Worm (Caenorhabditis elegans): ENCODE measurements around the gene F07C6.2.
A peak's percentile ranks its signal among the peaks of the same experiment; 100 is the strongest.

F07C6.2 gene

DNA sequence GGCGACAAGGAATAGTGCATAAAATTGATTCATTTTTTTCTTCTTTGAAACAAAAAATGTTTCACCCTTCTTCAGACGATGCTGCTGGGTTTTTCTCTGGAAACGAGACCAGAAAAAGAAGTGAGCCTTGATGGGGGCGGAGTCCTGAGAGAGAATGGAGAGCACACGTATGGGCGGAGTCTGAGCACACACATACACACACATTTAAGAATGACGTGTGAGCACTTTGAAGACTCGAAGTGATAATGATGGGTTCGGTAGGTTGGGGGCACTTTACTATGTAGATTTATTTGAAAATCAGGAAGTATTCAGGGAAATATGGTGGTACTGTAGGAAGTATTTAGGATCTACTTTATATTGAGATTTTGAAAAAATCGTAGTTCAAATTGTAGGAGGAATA lies 33.5 kb upstream of the F07C6.2 start, which contains the start of gene flp-9:
flp-9 (minus strand) TSS at position 101 of the 400 bp plus-strand sequence.
- no peak for TF ChIP-seq B0019.2 (GFP tag; conservative IDR thresholded peaks at IDR 0.05)
- TF ChIP-seq chd-7 (tag; optimal IDR thresholded peaks at IDR 0.05) = no peak
- TF ChIP-seq egl-44 (GFP tag; IDR thresholded peaks at IDR 0.05) = no peak
- TF ChIP-seq hlh-12 (tag; optimal IDR thresholded peaks at IDR 0.05) = no peak
- TF ChIP-seq ccch-3 (GFP tag; optimal IDR thresholded peaks at IDR 0.05) = no peak
- no peak for TF ChIP-seq Y53G8AR.9 (GFP tag; conservative IDR thresholded peaks at IDR 0.05)
- no peak for TF ChIP-seq nhr-179 (tag; optimal IDR thresholded peaks at IDR 0.05)
- no peak for TF ChIP-seq Y67H2A.10 (GFP tag; conservative IDR thresholded peaks at IDR 0.05)
- TF ChIP-seq F57A8.1 (GFP tag; optimal IDR thresholded peaks at IDR 0.05) = no peak

DNA sequence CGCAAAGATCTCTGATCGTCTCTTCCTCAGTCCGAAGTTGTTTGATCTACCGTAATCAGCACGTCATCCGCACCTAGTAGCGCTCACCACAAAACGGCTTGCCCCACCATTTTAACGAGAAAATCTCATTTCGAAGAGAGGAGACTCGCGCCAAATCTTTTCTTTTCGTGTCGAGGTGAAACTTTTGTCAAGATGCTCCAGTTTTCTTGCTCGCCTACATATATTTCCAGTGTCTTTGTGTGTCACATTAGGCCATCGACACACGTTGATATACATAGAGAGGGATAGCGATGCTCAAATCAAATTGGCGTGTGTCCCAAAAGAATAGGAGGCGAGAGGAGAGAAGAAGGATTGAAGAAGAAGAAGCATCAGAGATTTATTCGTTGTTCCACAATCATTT lies 28.2 kb upstream of the F07C6.2 start:
- TF ChIP-seq hlh-12 (tag; optimal IDR thresholded peaks at IDR 0.05) (no peak), ztf-6 (GFP tag; IDR thresholded peaks at IDR 0.05) (no peak), madf-6 (GFP tag; IDR thresholded peaks at IDR 0.05) (no peak), nhr-120 (GFP tag; IDR thresholded peaks at IDR 0.05) (no peak), D2030.7 (GFP tag; IDR thresholded peaks at IDR 0.05) (no peak), K12H6.12 (tag; optimal IDR thresholded peaks at IDR 0.05) (no peak), ztf-3 (GFP tag; optimal IDR thresholded peaks at IDR 0.05) (no peak), ztf-25 (GFP tag; IDR thresholded peaks at IDR 0.05) (no peak), zim-3 (tag; optimal IDR thresholded peaks at IDR 0.05) (no peak), snpc-3.4 (tag; optimal IDR thresholded peaks at IDR 0.05) (no peak), Y53F4B.3 (GFP tag; IDR thresholded peaks at IDR 0.05) (no peak)

DNA sequence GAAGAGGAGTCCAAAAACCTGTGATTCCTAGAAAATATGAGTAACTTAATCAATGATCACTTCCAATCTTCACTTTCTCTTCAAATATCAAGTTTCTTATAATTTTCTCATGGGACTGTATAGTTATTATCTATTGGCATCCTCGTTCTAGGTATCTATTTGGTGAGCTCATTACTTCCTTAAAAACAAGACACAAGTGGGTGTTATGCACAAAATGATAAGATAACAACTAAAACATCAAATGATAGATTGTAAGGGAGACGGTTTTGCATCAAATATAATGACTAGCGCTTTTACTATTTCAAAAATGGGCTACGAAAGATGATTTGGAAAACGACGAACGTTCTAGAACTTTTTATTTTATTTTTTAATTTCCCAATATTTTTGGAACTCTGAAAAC lies 25.9 kb upstream of the F07C6.2 start, which contains the start of gene ZK897.10:
ZK897.10 (plus strand) TSS at position 285 of the 400 bp plus-strand sequence.
- TF ChIP-seq ztf-3 (GFP tag; optimal IDR thresholded peaks at IDR 0.05) (no peak), dox-1 (GFP tag; IDR thresholded peaks at IDR 0.05) (no peak), ztf-25 (GFP tag; IDR thresholded peaks at IDR 0.05) (no peak), mcd-1 (GFP tag; IDR thresholded peaks at IDR 0.05) (no peak), ceh-27 (GFP tag; optimal IDR thresholded peaks at IDR 0.05) (no peak), C06A6.2 (GFP tag; conservative IDR thresholded peaks at IDR 0.05) (no peak), lin-40 (tag; optimal IDR thresholded peaks at IDR 0.05) (no peak), nhr-179 (tag; optimal IDR thresholded peaks at IDR 0.05) (no peak), repo-1 (tag; optimal IDR thresholded peaks at IDR 0.05) (no peak), die-1 (tag; optimal IDR thresholded peaks at IDR 0.05) (no peak)

DNA sequence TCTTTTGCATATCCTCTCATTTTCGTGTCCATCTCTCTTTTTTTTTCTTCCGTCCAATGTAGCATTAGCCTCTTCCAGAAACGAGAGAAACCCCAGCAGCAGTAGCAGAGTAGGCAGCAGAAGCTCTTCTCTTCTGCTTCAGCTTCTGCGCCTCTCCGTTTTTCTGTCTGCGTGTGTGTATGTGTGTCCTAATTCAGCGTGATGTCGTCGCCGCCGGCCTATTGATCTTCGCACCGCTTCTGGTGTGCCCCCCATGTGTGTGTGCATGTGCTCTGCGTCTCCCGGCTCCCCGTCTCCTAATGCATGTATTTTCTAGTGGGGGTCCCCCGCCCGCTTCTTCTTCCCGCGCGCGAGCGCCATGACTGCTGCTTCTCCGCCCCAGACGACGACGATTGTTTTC lies 19.6 kb upstream of the F07C6.2 start:
- no peak for TF ChIP-seq D2030.7 (GFP tag; IDR thresholded peaks at IDR 0.05)
- no peak for TF ChIP-seq F57A8.1 (GFP tag; optimal IDR thresholded peaks at IDR 0.05)
- TF ChIP-seq ceh-79 (tag; optimal IDR thresholded peaks at IDR 0.05) = no peak
- TF ChIP-seq Y95B8A.8 (GFP tag; IDR thresholded peaks at IDR 0.05) = no peak
- no peak for TF ChIP-seq snpc-3.4 (tag; optimal IDR thresholded peaks at IDR 0.05)
- TF ChIP-seq pha-4 (tag; optimal IDR thresholded peaks at IDR 0.05) = no peak
- TF ChIP-seq nhr-90 (tag; optimal IDR thresholded peaks at IDR 0.05) = no peak
- TF ChIP-seq ceh-40 (GFP tag; IDR thresholded peaks at IDR 0.05) = no peak
- TF ChIP-seq pbrm-1 (GFP tag; IDR thresholded peaks at IDR 0.05) = 0 out of 2 replicates have a peak, but pooled peaks have one; percentile 57
- TF ChIP-seq F52B5.7 (tag; optimal IDR thresholded peaks at IDR 0.05) = no peak
- no peak for TF ChIP-seq rec-8 (tag; optimal IDR thresholded peaks at IDR 0.05)
- no peak for TF ChIP-seq attf-6 (GFP tag; IDR thresholded peaks at IDR 0.05)
- TF ChIP-seq let-526 (GFP tag; IDR thresholded peaks at IDR 0.05) = no peak
- TF ChIP-seq nhr-120 (GFP tag; IDR thresholded peaks at IDR 0.05) = no peak
- TF ChIP-seq athp-1 (tag; optimal IDR thresholded peaks at IDR 0.05) = no peak
- TF ChIP-seq tlf-1 (GFP tag; optimal IDR thresholded peaks at IDR 0.05) = no peak
- no peak for TF ChIP-seq ekl-4 (GFP tag; IDR thresholded peaks at IDR 0.05)
- TF ChIP-seq ets-4 (GFP tag; optimal IDR thresholded peaks at IDR 0.05) = no peak
- TF ChIP-seq tbx-9 (tag; optimal IDR thresholded peaks at IDR 0.05; ENCODE audit: borderline replicate concordance) = no peak
- TF ChIP-seq ztf-6 (GFP tag; IDR thresholded peaks at IDR 0.05) = peak; percentile 26; the same call in 1 of the 2 replicates
- no peak for TF ChIP-seq hmg-20 (GFP tag; IDR thresholded peaks at IDR 0.05)
- no peak for TF ChIP-seq F49E8.2 (tag; optimal IDR thresholded peaks at IDR 0.05; ENCODE audit: insufficient read depth)
- no peak for TF ChIP-seq dox-1 (GFP tag; IDR thresholded peaks at IDR 0.05)
- TF ChIP-seq ceh-58 (GFP tag; IDR thresholded peaks at IDR 0.05) = no peak
